Worm (Caenorhabditis elegans): Measurements from ENCODE around the gene bcs-1.

Gene bcs-1

DNA sequence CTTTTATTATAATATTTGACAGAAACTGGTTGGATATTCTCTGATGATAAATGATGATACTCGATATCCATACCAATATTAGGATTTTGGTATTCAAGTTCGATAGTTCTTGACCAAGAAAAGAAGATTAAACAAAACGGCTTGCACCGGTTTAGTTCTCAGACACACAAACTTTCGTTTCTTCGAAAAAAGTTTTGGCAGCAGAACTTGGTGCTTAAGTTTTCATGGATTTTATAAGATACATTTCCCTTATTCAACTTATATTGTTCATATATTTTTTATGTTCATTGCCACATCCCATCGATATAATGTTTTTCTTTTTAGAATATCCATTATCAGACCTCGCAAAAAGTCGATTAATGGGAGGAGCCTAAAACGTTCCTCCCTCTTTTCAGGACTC, 19.8 kb downstream of the bcs-1 start, which contains the start of gene aptf-4:
Gene aptf-4 (plus strand): TSS at position 301 of the 400 bp plus-strand sequence.
- TF ChIP-seq hmbx-1 (tag; optimal IDR thresholded peaks at IDR 0.05) (no peak), hnd-1 (tag; optimal IDR thresholded peaks at IDR 0.05) (no peak), scrt-1 (GFP tag; IDR thresholded peaks at IDR 0.05) (no peak), hmg-4 (GFP tag; optimal IDR thresholded peaks at IDR 0.05) (no peak), tbx-11 (GFP tag; IDR thresholded peaks at IDR 0.05) (no peak), ceh-36 (tag; optimal IDR thresholded peaks at IDR 0.05) (no peak), tbx-37 (GFP tag; conservative IDR thresholded peaks at IDR 0.05) (no peak), ama-1 (optimal IDR thresholded peaks at IDR 0.05) (no peak), sea-1 (GFP tag; conservative IDR thresholded peaks at IDR 0.05) (no peak), B0310.2 (tag; optimal IDR thresholded peaks at IDR 0.05) (no peak), pes-1 (GFP tag; IDR thresholded peaks at IDR 0.05) (no peak), ceh-13 (GFP tag; optimal IDR thresholded peaks at IDR 0.05) (no peak), flt-1 (GFP tag; IDR thresholded peaks at IDR 0.05) (no peak), tra-4 (tag; optimal IDR thresholded peaks at IDR 0.05) (no peak), ets-7 (tag; optimal IDR thresholded peaks at IDR 0.05) (no peak), F13C5.2 (tag; optimal IDR thresholded peaks at IDR 0.05) (no peak)

DNA sequence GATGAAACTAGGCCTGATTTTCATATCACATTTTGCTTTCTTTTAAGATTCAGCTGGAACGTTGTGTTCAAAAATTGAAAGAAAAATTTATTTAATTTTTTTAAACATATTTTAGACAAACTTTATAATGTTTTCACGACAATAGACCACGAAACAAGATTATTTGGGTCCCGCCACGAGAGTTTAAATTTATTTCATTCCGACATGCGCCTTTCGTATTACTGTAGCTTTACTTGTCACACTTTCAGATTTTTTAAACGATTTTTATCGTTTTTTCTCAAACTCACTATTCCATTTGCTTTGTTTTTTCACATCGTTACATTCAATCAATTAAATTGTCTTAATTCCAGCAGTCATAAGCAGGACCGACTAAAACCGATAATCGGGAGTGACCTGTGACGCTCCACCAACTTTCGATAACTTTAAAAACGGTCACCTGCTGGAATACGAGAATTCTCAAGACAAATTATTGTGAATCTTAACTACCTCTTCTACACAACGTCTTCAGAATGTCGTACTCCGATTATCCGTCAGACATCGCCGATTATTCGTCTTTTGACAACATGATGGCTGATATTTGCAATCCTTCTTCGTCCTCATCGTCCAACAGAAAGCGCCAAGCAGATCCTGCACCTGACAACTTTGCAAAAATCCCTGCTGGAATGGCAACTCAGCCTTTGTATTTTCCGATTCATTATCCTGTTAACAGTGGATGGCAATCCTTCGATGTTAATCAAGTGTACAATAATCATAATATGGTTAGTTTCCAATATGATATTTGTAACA, 23.1 kb downstream of the bcs-1 start, which contains the start of gene aptf-3:
Gene aptf-3 (plus strand): TSS at position 351 of the 786 bp plus-strand sequence.
- TF ChIP-seq F13C5.2 (tag; optimal IDR thresholded peaks at IDR 0.05) (no peak), tra-4 (tag; optimal IDR thresholded peaks at IDR 0.05) (no peak), sea-1 (GFP tag; conservative IDR thresholded peaks at IDR 0.05) (no peak), hmg-4 (GFP tag; optimal IDR thresholded peaks at IDR 0.05) (no peak), hmbx-1 (tag; optimal IDR thresholded peaks at IDR 0.05) (no peak), tbx-11 (GFP tag; IDR thresholded peaks at IDR 0.05) (no peak), aly-1 (tag; optimal IDR thresholded peaks at IDR 0.05) (no peak), ama-1 (optimal IDR thresholded peaks at IDR 0.05) (no peak), scrt-1 (GFP tag; IDR thresholded peaks at IDR 0.05) (no peak)

DNA sequence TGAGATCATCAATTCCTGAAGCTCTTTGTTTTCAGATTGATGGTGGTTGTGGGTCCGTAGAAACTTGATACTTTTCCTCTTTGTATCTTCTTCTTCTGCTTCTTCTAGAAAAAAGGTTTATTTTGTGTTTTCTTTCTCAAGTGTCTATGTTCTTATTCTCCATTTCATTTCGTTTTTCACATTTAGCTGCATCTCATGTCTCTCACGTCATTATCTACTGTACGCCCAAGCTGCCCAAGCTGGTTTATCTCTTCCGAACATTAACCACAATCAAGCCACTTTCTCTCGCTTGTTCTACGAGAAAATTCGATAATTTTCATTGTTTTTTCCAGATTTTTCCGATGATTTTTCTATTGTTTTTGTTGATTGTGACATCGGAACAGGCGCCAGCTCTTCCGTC, 28.3 kb downstream of the bcs-1 start, which contains the start of gene F28C6.5:
Gene F28C6.5 (plus strand): TSS at position 301 of the 400 bp plus-strand sequence.
- TF ChIP-seq ceh-13 (GFP tag; optimal IDR thresholded peaks at IDR 0.05): no peak
- TF ChIP-seq tbx-11 (GFP tag; IDR thresholded peaks at IDR 0.05): no peak
- TF ChIP-seq ceh-36 (tag; optimal IDR thresholded peaks at IDR 0.05): no peak
- no peak for TF ChIP-seq hmg-4 (GFP tag; optimal IDR thresholded peaks at IDR 0.05)
- TF ChIP-seq scrt-1 (GFP tag; IDR thresholded peaks at IDR 0.05): no peak
- no peak for TF ChIP-seq hnd-1 (tag; optimal IDR thresholded peaks at IDR 0.05)
- TF ChIP-seq F13C5.2 (tag; optimal IDR thresholded peaks at IDR 0.05): no peak
- no peak for TF ChIP-seq aly-1 (tag; optimal IDR thresholded peaks at IDR 0.05)
- TF ChIP-seq tbx-37 (GFP tag; conservative IDR thresholded peaks at IDR 0.05): no peak
- TF ChIP-seq ama-1 (optimal IDR thresholded peaks at IDR 0.05): no peak
- no peak for TF ChIP-seq ets-7 (tag; optimal IDR thresholded peaks at IDR 0.05)
- TF ChIP-seq tra-4 (tag; optimal IDR thresholded peaks at IDR 0.05): no peak

DNA sequence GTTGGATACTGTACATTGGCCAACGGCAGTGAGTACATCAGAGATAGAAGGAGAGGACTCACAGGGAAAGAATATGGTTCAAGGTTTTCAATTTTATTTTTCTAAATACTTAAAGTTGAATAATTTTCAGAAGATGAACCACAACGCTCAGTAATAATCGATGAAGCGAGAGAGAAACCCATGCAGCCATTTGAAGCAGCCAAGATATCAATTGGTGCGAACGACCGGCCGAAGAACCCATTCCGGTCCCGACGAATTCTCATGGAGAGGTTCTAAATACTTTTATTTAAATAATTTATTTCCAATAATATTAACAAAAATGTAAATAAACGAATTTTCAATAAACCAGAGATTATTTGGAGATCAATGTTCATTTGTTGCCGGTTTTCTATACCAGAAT, 29.3 kb downstream of the bcs-1 start, which contains the start of gene pigg-1:
Gene pigg-1 (minus strand): TSS at position 101 of the 400 bp plus-strand sequence.
- no peak for TF ChIP-seq tra-4 (tag; optimal IDR thresholded peaks at IDR 0.05)
- no peak for TF ChIP-seq F13C5.2 (tag; optimal IDR thresholded peaks at IDR 0.05)
- TF ChIP-seq ets-7 (tag; optimal IDR thresholded peaks at IDR 0.05): no peak
- no peak for TF ChIP-seq pes-1 (GFP tag; IDR thresholded peaks at IDR 0.05)
- no peak for TF ChIP-seq ceh-36 (tag; optimal IDR thresholded peaks at IDR 0.05)
- no peak for TF ChIP-seq hmg-4 (GFP tag; optimal IDR thresholded peaks at IDR 0.05)
- TF ChIP-seq scrt-1 (GFP tag; IDR thresholded peaks at IDR 0.05): no peak
- no peak for TF ChIP-seq hmbx-1 (tag; optimal IDR thresholded peaks at IDR 0.05)
- no peak for TF ChIP-seq ceh-13 (GFP tag; optimal IDR thresholded peaks at IDR 0.05)
- TF ChIP-seq tbx-11 (GFP tag; IDR thresholded peaks at IDR 0.05): no peak
- no peak for TF ChIP-seq B0310.2 (tag; optimal IDR thresholded peaks at IDR 0.05)
- TF ChIP-seq ama-1 (optimal IDR thresholded peaks at IDR 0.05): no peak
- TF ChIP-seq aly-1 (tag; optimal IDR thresholded peaks at IDR 0.05): no peak
- no peak for TF ChIP-seq hnd-1 (tag; optimal IDR thresholded peaks at IDR 0.05)
- no peak for TF ChIP-seq flt-1 (GFP tag; IDR thresholded peaks at IDR 0.05)

DNA sequence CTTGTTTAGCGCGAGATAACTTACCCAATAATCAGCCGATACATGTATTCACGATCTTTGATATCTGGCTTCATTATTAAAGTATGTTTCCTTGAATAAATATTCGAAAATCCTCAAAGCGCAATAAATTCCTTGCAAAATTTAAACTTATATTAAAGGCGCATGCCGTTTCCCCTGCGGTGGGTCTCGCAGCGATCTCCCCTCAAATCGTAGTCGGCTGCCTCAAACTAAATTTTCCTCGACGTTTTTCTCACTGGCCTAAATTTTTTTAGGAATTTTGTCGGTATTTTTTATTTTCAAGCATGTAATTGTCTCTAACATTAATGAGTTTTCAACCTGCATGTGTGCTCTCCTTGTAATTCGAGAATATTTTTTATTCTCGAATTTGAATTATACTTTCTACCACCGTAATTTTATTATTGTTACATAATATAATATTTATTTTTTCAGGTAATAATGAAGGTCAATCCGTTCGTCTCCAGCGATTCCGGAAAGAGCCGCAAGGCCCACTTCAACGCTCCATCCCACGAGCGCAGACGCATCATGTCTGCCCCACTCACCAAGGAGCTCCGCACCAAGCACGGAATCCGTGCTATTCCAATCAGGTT, 31.6 kb downstream of the bcs-1 start, which contains the start of the genes cpf-1 and rpl-26:
Gene cpf-1 (minus strand): TSS at position 104 of the 608 bp plus-strand sequence.
Gene rpl-26 (plus strand): TSS at position 449 of the 608 bp plus-strand sequence.
- no peak for TF ChIP-seq ets-7 (tag; optimal IDR thresholded peaks at IDR 0.05)

DNA sequence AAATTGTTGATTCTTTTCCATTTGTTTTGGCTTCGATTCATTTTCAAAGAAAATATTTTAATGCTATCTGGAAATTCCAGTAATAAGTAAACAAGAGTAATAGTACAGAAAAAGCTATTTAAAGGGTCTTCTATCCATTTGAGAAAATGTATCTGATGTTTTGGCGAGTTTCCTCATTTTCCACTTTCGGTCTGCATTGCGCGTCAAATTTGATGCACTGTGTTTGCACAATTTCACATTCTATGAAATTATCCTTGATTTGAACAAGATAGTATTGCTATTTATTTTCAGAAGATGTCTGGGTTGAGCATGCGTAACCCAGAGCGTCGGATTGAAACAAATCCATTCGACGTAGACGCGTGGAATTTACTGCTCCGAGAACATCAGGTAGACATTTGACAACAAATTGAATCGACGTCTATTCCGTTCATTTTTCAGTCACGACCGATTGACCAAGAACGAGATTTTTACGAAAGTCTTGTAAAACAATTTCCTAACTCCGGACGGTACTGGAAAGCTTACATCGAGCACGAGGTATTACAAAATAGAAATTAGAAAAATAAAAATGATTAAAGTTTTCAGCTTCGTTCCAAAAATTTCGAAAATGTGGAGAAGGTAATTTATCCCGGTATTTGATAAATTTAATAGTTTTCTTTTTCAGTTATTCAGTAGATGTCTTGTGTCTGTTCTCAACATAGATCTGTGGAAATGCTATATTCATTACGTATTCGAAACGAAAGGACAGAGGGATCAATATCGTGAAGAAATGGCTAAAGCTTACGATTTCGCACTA, 32.9 kb downstream of the bcs-1 start, which contains the start of gene suf-1:
Gene suf-1 (plus strand): TSS at position 280 of the 793 bp plus-strand sequence.
- peak; percentile 71 for TF ChIP-seq ama-1 (optimal IDR thresholded peaks at IDR 0.05)
- no peak for TF ChIP-seq hmg-4 (GFP tag; optimal IDR thresholded peaks at IDR 0.05)
- TF ChIP-seq aly-1 (tag; optimal IDR thresholded peaks at IDR 0.05): no peak
- TF ChIP-seq scrt-1 (GFP tag; IDR thresholded peaks at IDR 0.05): no peak
- no peak for TF ChIP-seq tbx-11 (GFP tag; IDR thresholded peaks at IDR 0.05)
- no peak for TF ChIP-seq ets-7 (tag; optimal IDR thresholded peaks at IDR 0.05)

DNA sequence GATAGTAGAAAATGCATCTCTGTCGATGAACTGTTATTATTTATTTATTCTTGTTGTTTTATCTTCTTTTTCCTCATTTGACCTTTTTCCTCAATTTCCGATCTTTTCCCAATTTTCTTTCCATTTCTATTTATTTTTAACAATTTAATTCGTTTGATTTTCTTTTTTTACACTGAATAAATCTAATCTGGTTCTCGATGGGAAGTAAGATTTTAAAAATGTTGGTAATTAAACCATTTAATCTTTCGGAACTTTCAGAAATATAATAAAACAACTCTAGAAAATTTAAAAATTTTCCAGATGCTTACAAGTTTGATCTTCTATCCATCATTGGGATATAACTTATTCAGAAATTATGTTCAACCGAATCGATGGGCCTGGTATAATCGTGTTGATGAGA, 35.7 kb downstream of the bcs-1 start, which contains the start of gene F28C6.8:
Gene F28C6.8 (plus strand): TSS at position 301 of the 400 bp plus-strand sequence.
- TF ChIP-seq hmbx-1 (tag; optimal IDR thresholded peaks at IDR 0.05): no peak
- no peak for TF ChIP-seq ets-7 (tag; optimal IDR thresholded peaks at IDR 0.05)
- TF ChIP-seq tbx-11 (GFP tag; IDR thresholded peaks at IDR 0.05): no peak
- no peak for TF ChIP-seq ceh-36 (tag; optimal IDR thresholded peaks at IDR 0.05)
- TF ChIP-seq ama-1 (optimal IDR thresholded peaks at IDR 0.05): no peak
- no peak for TF ChIP-seq tbx-37 (GFP tag; conservative IDR thresholded peaks at IDR 0.05)
- TF ChIP-seq ceh-13 (GFP tag; optimal IDR thresholded peaks at IDR 0.05): no peak
- no peak for TF ChIP-seq tra-4 (tag; optimal IDR thresholded peaks at IDR 0.05)
- no peak for TF ChIP-seq B0310.2 (tag; optimal IDR thresholded peaks at IDR 0.05)
- TF ChIP-seq hmg-4 (GFP tag; optimal IDR thresholded peaks at IDR 0.05): no peak
- TF ChIP-seq pes-1 (GFP tag; IDR thresholded peaks at IDR 0.05): no peak
- no peak for TF ChIP-seq aly-1 (tag; optimal IDR thresholded peaks at IDR 0.05)
- no peak for TF ChIP-seq sea-1 (GFP tag; conservative IDR thresholded peaks at IDR 0.05)
- no peak for TF ChIP-seq flt-1 (GFP tag; IDR thresholded peaks at IDR 0.05)
